Worm (Caenorhabditis elegans) whole organism, L4 larva: Measurements from ENCODE around the gene cky-1.

ENCODE experiments used
- F26F4.8 ChIP-seq: fragments of 200-800 bp; sonication (Bioruptor generic); conservative IDR thresholded peaks from 2 replicates; pipeline ENCODE4 v1.3.6; 2022; ENCODE audit warnings: missing genetic modification characterization, missing compliant biosample characterization
- F37D6.2 ChIP-seq: sonication (generic microtip); optimal IDR thresholded peaks from 2 replicates; lab custom pipeline; 2016; ENCODE audit warnings: mild to moderate bottlenecking, missing genetic modification characterization, missing compliant biosample characterization
- R02D3.7 ChIP-seq: fragments of 150-350 bp; sonication (generic microtip); optimal IDR thresholded peaks from 3 replicates; lab custom pipeline; 2014; ENCODE audit warnings: missing biosample characterization, missing genetic modification characterization
- T20F7.1 ChIP-seq: fragments of 200-800 bp; sonication (Bioruptor generic); optimal IDR thresholded peaks from 2 replicates; lab custom pipeline; 2018; ENCODE audit warnings: mild to moderate bottlenecking, missing genetic modification characterization, missing compliant biosample characterization
- T26A8.4 ChIP-seq: fragments of 200-800 bp; sonication (Bioruptor generic); IDR thresholded peaks from 2 replicates; pipeline ENCODE4 v1.3.6; 2022; ENCODE audit warnings: missing genetic modification characterization, missing compliant biosample characterization
- aha-1 ChIP-seq: fragments of 150-350 bp; peaks from one replicate; lab custom pipeline; 2014; ENCODE audit warnings: missing biosample characterization, missing genetic modification characterization
- ceh-32 ChIP-seq: sonication (generic microtip); optimal IDR thresholded peaks from 2 replicates; lab custom pipeline; 2016; ENCODE audit warnings: mild to moderate bottlenecking, missing genetic modification characterization, missing compliant biosample characterization; ENCODE audit not compliant: poor library complexity
- cey-2 ChIP-seq: sonication (generic microtip); optimal IDR thresholded peaks from 3 replicates; lab custom pipeline; 2017; ENCODE audit warnings: missing genetic modification characterization, mild to moderate bottlenecking, missing compliant biosample characterization, antibody characterized with exemption, borderline replicate concordance; ENCODE audit not compliant: insufficient read depth
- ctbp-1 ChIP-seq: fragments of 200-800 bp; sonication (Bioruptor generic); IDR thresholded peaks from 2 replicates; pipeline ENCODE4 v1.3.6; 2022; ENCODE audit warnings: missing genetic modification reagents, missing genetic modification characterization, missing compliant biosample characterization
- daf-16 ChIP-seq, 3 experiments: sonication (generic microtip); optimal IDR thresholded peaks; 2 replicates each; lab custom pipeline; 2016 to 2017; ENCODE audit warnings: missing genetic modification characterization in 3 of 3, missing genetic modification reagents in 3 of 3, mild to moderate bottlenecking in 2 of 3, missing compliant biosample characterization in 2 of 3, missing biosample characterization in 1 of 3, moderate library complexity in 1 of 3
- dmd-6 ChIP-seq: fragments of 200-800 bp; sonication (Bioruptor generic); IDR thresholded peaks from 2 replicates; pipeline ENCODE4 v1.3.6; 2022; ENCODE audit warnings: missing genetic modification reagents, missing genetic modification characterization, missing compliant biosample characterization
- dmd-8 ChIP-seq: fragments of 200-800 bp; sonication (Bioruptor generic); IDR thresholded peaks from 2 replicates; pipeline ENCODE4 v1.3.6; 2022; ENCODE audit warnings: missing genetic modification characterization, missing compliant biosample characterization
- dpl-1 ChIP-seq: fragments of 150-350 bp; optimal IDR thresholded peaks from 2 replicates; lab custom pipeline; 2014; ENCODE audit warnings: missing biosample characterization, missing genetic modification reagents, missing genetic modification characterization
- hlh-11 ChIP-seq: fragments of 200-800 bp; sonication (Bioruptor generic); optimal IDR thresholded peaks from 2 replicates; lab custom pipeline; 2018; ENCODE audit warnings: mild to moderate bottlenecking, missing genetic modification characterization, missing compliant biosample characterization
- hlh-30 ChIP-seq: sonication (generic microtip); optimal IDR thresholded peaks from 2 replicates; lab custom pipeline; 2017; ENCODE audit warnings: antibody characterized with exemption, mild to moderate bottlenecking, missing genetic modification characterization, missing compliant biosample characterization; ENCODE audit not compliant: insufficient read depth
- hmg-1.1 ChIP-seq: fragments of 200-800 bp; sonication (Bioruptor generic); IDR thresholded peaks from 2 replicates; pipeline ENCODE4 v1.3.6; 2022; ENCODE audit warnings: missing genetic modification reagents, missing genetic modification characterization, missing compliant biosample characterization
- lir-3 ChIP-seq: sonication (generic microtip); optimal IDR thresholded peaks from 2 replicates; lab custom pipeline; 2016; ENCODE audit warnings: mild to moderate bottlenecking, missing genetic modification characterization, missing compliant biosample characterization
- lsy-2 ChIP-seq, 2 experiments: fragments of 150-350 bp in 1 of 2; sonication (generic microtip) in 1 of 2; optimal IDR thresholded peaks; 2 replicates each; lab custom pipeline; 2014 to 2017; ENCODE audit warnings: missing biosample characterization in 2 of 2, missing genetic modification characterization in 2 of 2
- mxl-3 ChIP-seq: fragments of 200-800 bp; sonication (Bioruptor generic); optimal IDR thresholded peaks from 2 replicates; lab custom pipeline; 2018; ENCODE audit warnings: mild to moderate bottlenecking, missing genetic modification characterization, missing compliant biosample characterization
- nhr-11 ChIP-seq: fragments of 150-350 bp; optimal IDR thresholded peaks from 2 replicates; lab custom pipeline; 2014; ENCODE audit warnings: missing biosample characterization, missing genetic modification characterization
- nhr-41 ChIP-seq: fragments of 200-800 bp; sonication (Bioruptor generic); IDR thresholded peaks from 2 replicates; pipeline ENCODE4 v1.3.6; 2022; ENCODE audit warnings: missing genetic modification reagents, missing genetic modification characterization, missing compliant biosample characterization
- nhr-6 ChIP-seq: fragments of 150-350 bp; optimal IDR thresholded peaks from 2 replicates; lab custom pipeline; 2014; ENCODE audit warnings: missing biosample characterization, missing genetic modification characterization
- pha-4 ChIP-seq, 2 experiments: fragments of 150-350 bp in 1 of 2; fragments of 200-800 bp in 1 of 2; sonication (Bioruptor generic) in 1 of 2; IDR thresholded peaks in 1 of 2; optimal IDR thresholded peaks in 1 of 2; 2 replicates each; pipeline versions ENCODE4 v1.3.6 to Lab custom; 2014 to 2022; ENCODE audit warnings: missing genetic modification characterization in 2 of 2, missing genetic modification reagents in 2 of 2, missing biosample characterization in 1 of 2, missing compliant biosample characterization in 1 of 2
- rbr-2 ChIP-seq: sonication (generic microtip); optimal IDR thresholded peaks from 2 replicates; lab custom pipeline; 2016; ENCODE audit warnings: missing genotype, missing genetic modification characterization, missing compliant biosample characterization
- skn-1 ChIP-seq: fragments of 150-350 bp; optimal IDR thresholded peaks from 2 replicates; lab custom pipeline; 2014; ENCODE audit warnings: missing biosample characterization, missing genetic modification characterization
- snpc-1.2 ChIP-seq: fragments of 200-800 bp; sonication (Bioruptor generic); IDR thresholded peaks from 2 replicates; pipeline ENCODE4 v1.3.6; 2022; ENCODE audit warnings: missing genetic modification reagents, missing genetic modification characterization, missing compliant biosample characterization
- spr-3 ChIP-seq: fragments of 200-800 bp; sonication (Bioruptor generic); optimal IDR thresholded peaks from 2 replicates; lab custom pipeline; 2018; ENCODE audit warnings: mild to moderate bottlenecking, missing genetic modification characterization, missing compliant biosample characterization
- unc-130 ChIP-seq: sonication (generic microtip); optimal IDR thresholded peaks from 2 replicates; lab custom pipeline; 2016; ENCODE audit warnings: missing genetic modification reagents, missing genetic modification characterization, missing compliant biosample characterization
- unc-62 ChIP-seq, 3 experiments: fragments of 150-350 bp in 1 of 3; sonication (generic microtip); optimal IDR thresholded peaks in 2 of 3; peaks in 1 of 3; 1 replicate in 1 of 3; 2 replicates in 2 of 3; lab custom pipeline; 2014 to 2017; ENCODE audit warnings: missing biosample characterization in 3 of 3, missing genetic modification characterization in 3 of 3, missing genetic modification reagents in 3 of 3, missing genotype in 1 of 3
- vab-7 ChIP-seq: fragments of 200-800 bp; sonication (Bioruptor generic); IDR thresholded peaks from 2 replicates; pipeline ENCODE4 v1.3.6; 2022; ENCODE audit warnings: missing genetic modification reagents, missing genetic modification characterization, missing compliant biosample characterization
- zfp-3 ChIP-seq: fragments of 200-800 bp; sonication (Bioruptor generic); conservative IDR thresholded peaks from 2 replicates; pipeline ENCODE4 v1.3.6; 2022; ENCODE audit warnings: missing genetic modification reagents, missing genetic modification characterization, missing compliant biosample characterization
- zip-2 ChIP-seq: fragments of 150-350 bp; optimal IDR thresholded peaks from 2 replicates; lab custom pipeline; 2014; ENCODE audit warnings: missing biosample characterization, missing genetic modification characterization

The cky-1 gene

ce11 chrV:12760913-12761312, 24.4 kb downstream of the cky-1 start, which contains the start of gene F18E2.15:
TSS of gene F18E2.15 (minus strand) at chrV:12761013.
- TF ChIP-seq dmd-8 (GFP tag; lab: Robert Waterston, UW), result no peak
- no peak for TF ChIP-seq lir-3 (tag; lab: Kevin White, UChicago)

ce11 chrV:12763291-12763995, 26.9 kb downstream of the cky-1 start, which contains the start of the genes abcf-1 and scc-3:
TSS of gene abcf-1 (minus strand) at chrV:12763375.
TSS of gene scc-3 (plus strand) at chrV:12763945.
- peak; percentile 32 for TF ChIP-seq dpl-1
- peak; percentile 84 for TF ChIP-seq zip-2
- no peak for TF ChIP-seq nhr-6
- TF ChIP-seq lsy-2 (tag; optimal IDR thresholded peaks at IDR 0.05; lab: Kevin White, UChicago), result peak in 1 of 2 experiments; percentile 96
- no peak for TF ChIP-seq unc-130
- TF ChIP-seq T20F7.1 (GFP tag; lab: Kevin White, UChicago), result peak; percentile 27
- no peak for TF ChIP-seq hmg-1.1 (GFP tag; lab: Robert Waterston, UW)
- no peak for TF ChIP-seq snpc-1.2 (GFP tag; lab: Robert Waterston, UW)
- TF ChIP-seq F26F4.8, result no peak
- peak; percentile 23 for TF ChIP-seq hlh-30 (tag; lab: Kevin White, UChicago)
- no peak for TF ChIP-seq mxl-3 (GFP tag; lab: Kevin White, UChicago)
- TF ChIP-seq T26A8.4 (GFP tag; lab: Robert Waterston, UW), result no peak
- TF ChIP-seq R02D3.7, result no peak
- TF ChIP-seq hlh-11 (tag; lab: Kevin White, UChicago), result no peak
- TF ChIP-seq daf-16 (GFP tag; optimal IDR thresholded peaks at IDR 0.05; lab: Kevin White, UChicago), result no peak
- TF ChIP-seq daf-16 (tag; optimal IDR thresholded peaks at IDR 0.05; lab: Kevin White, UChicago), result peak; percentile 60
- no peak for TF ChIP-seq spr-3 (GFP tag; lab: Kevin White, UChicago)
- no peak for TF ChIP-seq vab-7
- no peak for TF ChIP-seq cey-2 (tag; lab: Kevin White, UChicago)
- TF ChIP-seq zfp-3 (GFP tag; lab: Robert Waterston, UW), result no peak
- no peak for TF ChIP-seq nhr-41 (GFP tag; lab: Robert Waterston, UW)
- no peak for TF ChIP-seq skn-1 (tag; lab: Kevin White, UChicago)

ce11 chrV:12768946-12769345, 32.4 kb downstream of the cky-1 start, which contains the start of gene srt-43:
TSS of gene srt-43 (plus strand) at chrV:12769246.
- TF ChIP-seq unc-62 (GFP tag; optimal IDR thresholded peaks at IDR 0.05 in 1 of 2; lab: Kevin White, UChicago) (peak in 1 of 2 experiments; percentile 47), unc-62 (tag; optimal IDR thresholded peaks at IDR 0.05; lab: Kevin White, UChicago) (no peak), F37D6.2 (tag; lab: Kevin White, UChicago) (no peak)

- no peak for TF ChIP-seq ceh-32
- TF ChIP-seq pha-4 (GFP tag; IDR thresholded peaks at IDR 0.05; lab: Robert Waterston, UW), result no peak
- no peak for TF ChIP-seq pha-4 (tag; optimal IDR thresholded peaks at IDR 0.05; lab: Kevin White, UChicago)
- no peak for TF ChIP-seq rbr-2
- no peak for TF ChIP-seq ctbp-1 (GFP tag; lab: Robert Waterston, UW)
- no peak for TF ChIP-seq dmd-6
- TF ChIP-seq daf-16 (GFP tag; optimal IDR thresholded peaks at IDR 0.05; lab: Kevin White, UChicago), result no peak
- no peak for TF ChIP-seq daf-16 (tag; optimal IDR thresholded peaks at IDR 0.05; lab: Kevin White, UChicago)
- no peak for TF ChIP-seq nhr-11 (tag; lab: Kevin White, UChicago)
- no peak for TF ChIP-seq aha-1 (tag; lab: Kevin White, UChicago)
Observed at ce11 chrV:12773222-12773621, 36.7 kb downstream of the cky-1 start, which contains the start of gene ZC455.1. TSS of gene ZC455.1 (plus strand) at chrV:12773522.
